Fruit fly (Drosophila melanogaster): ENCODE results near the gene TotE.
A peak's percentile ranks its signal among the peaks of the same experiment; 100 is the strongest.

dm6 chr2L:19930102-19930501 lies 16.8 kb upstream of the TotE start:
- TF ChIP-seq CG4424 (GFP tag; optimal IDR thresholded peaks at IDR 0.05), result peak; percentile 28
- TF ChIP-seq Side (GFP tag; optimal IDR thresholded peaks at IDR 0.05), result no peak
- no peak for TF ChIP-seq CG12155 (GFP tag; optimal IDR thresholded peaks at IDR 0.05)
- TF ChIP-seq nerfin-1 (tag; optimal IDR thresholded peaks at IDR 0.05), result no peak
- TF ChIP-seq Hr51 (GFP tag; optimal IDR thresholded peaks at IDR 0.05), result peak in 1 of 2 experiments; percentile 69
- TF ChIP-seq CG30403 (GFP tag; optimal IDR thresholded peaks at IDR 0.05), result peak; percentile 57
- TF ChIP-seq fd96Cb (tag; optimal IDR thresholded peaks at IDR 0.05), result peak; percentile 35
- peak; percentile 15 for TF ChIP-seq CG16815 (GFP tag; optimal IDR thresholded peaks at IDR 0.05)
- no peak for TF ChIP-seq CG10321 (GFP tag; IDR thresholded peaks at IDR 0.05)
- TF ChIP-seq Stat92E (GFP tag; optimal IDR thresholded peaks at IDR 0.05), result no peak
- no peak for TF ChIP-seq CG4820 (GFP tag; optimal IDR thresholded peaks at IDR 0.05)
- TF ChIP-seq HLH54F (GFP tag; optimal IDR thresholded peaks at IDR 0.05), result no peak
- no peak for TF ChIP-seq Neu2 (GFP tag; optimal IDR thresholded peaks at IDR 0.05; ENCODE audit: borderline replicate concordance)

Data from whole organism, embryonic.